Worm (Caenorhabditis elegans): ENCODE data around the gene ZK512.4.

Gene ZK512.4

ce11 chrIII:9144744-9145390 is at the start of gene ZK512.4, which contains the start of gene ZK512.2:
ZK512.4 (plus strand) TSS chrIII:9145340.
ZK512.2 (minus strand) TSS chrIII:9144794.
- TF ChIP-seq fkh-10 (GFP tag; optimal IDR thresholded peaks at IDR 0.05) = no peak
- peak; percentile 60 for TF ChIP-seq mes-2 (tag; optimal IDR thresholded peaks at IDR 0.05; ENCODE audit: poor library complexity, severe bottlenecking)
- TF ChIP-seq hlh-30 (tag; optimal IDR thresholded peaks at IDR 0.05; ENCODE audit: insufficient read depth) = peak; percentile 10
- TF ChIP-seq dpl-1 (GFP tag; optimal IDR thresholded peaks at IDR 0.05) = peak; percentile 41
- peak in 1 of 2 experiments; percentile 57 for TF ChIP-seq lsy-2 (tag; optimal IDR thresholded peaks at IDR 0.05)

- TF ChIP-seq F37D6.2 (tag; optimal IDR thresholded peaks at IDR 0.05) = no peak
- TF ChIP-seq unc-130 (GFP tag; optimal IDR thresholded peaks at IDR 0.05) = no peak
- TF ChIP-seq ceh-28 (tag; optimal IDR thresholded peaks at IDR 0.05) = no peak
- no peak for TF ChIP-seq arid-1 (GFP tag; conservative IDR thresholded peaks at IDR 0.05)
- TF ChIP-seq dmd-8 (GFP tag; IDR thresholded peaks at IDR 0.05) = no peak
- no peak for TF ChIP-seq snpc-4 (tag; optimal IDR thresholded peaks at IDR 0.05)
- TF ChIP-seq egl-43 (GFP tag; IDR thresholded peaks at IDR 0.05) = no peak
- TF ChIP-seq nhr-10 (tag; optimal IDR thresholded peaks at IDR 0.05) = no peak
- TF ChIP-seq lin-39 (tag; optimal IDR thresholded peaks at IDR 0.05) = no peak
- no peak for TF ChIP-seq lin-13 (GFP tag; optimal IDR thresholded peaks at IDR 0.05)
- no peak for TF ChIP-seq set-16 (GFP tag; IDR thresholded peaks at IDR 0.05)
- TF ChIP-seq lim-7 (GFP tag; IDR thresholded peaks at IDR 0.05) = no peak
- TF ChIP-seq nhr-102 (tag; optimal IDR thresholded peaks at IDR 0.05) = no peak
- TF ChIP-seq ceh-62 (tag; optimal IDR thresholded peaks at IDR 0.05) = no peak
- no peak for TF ChIP-seq lin-15B (tag; optimal IDR thresholded peaks at IDR 0.05)
- no peak for TF ChIP-seq attf-4 (tag; optimal IDR thresholded peaks at IDR 0.05)
- no peak for TF ChIP-seq skn-1 (tag; optimal IDR thresholded peaks at IDR 0.05)
- no peak for TF ChIP-seq dmd-9 (GFP tag; IDR thresholded peaks at IDR 0.05)
Observed at ce11 chrIII:9101212-9101611, 43.9 kb upstream of the ZK512.4 start, which contains the start of gene ZK507.1. ZK507.1 (minus strand) TSS chrIII:9101312.

ce11 chrIII:9103643-9104042 is 41.5 kb upstream of the ZK512.4 start, which contains the start of gene dos-1:
dos-1 (plus strand) TSS chrIII:9103943.
- TF ChIP-seq hlh-30 (tag; optimal IDR thresholded peaks at IDR 0.05; ENCODE audit: insufficient read depth) = no peak
- TF ChIP-seq ceh-82 (tag; optimal IDR thresholded peaks at IDR 0.05) = no peak
- TF ChIP-seq ceh-44 (GFP tag; IDR thresholded peaks at IDR 0.05) = no peak
- TF ChIP-seq snpc-4 (tag; optimal IDR thresholded peaks at IDR 0.05) = no peak
- no peak for TF ChIP-seq dve-1 (tag; optimal IDR thresholded peaks at IDR 0.05; ENCODE audit: insufficient read depth)
- no peak for TF ChIP-seq hlh-11 (tag; optimal IDR thresholded peaks at IDR 0.05)
- TF ChIP-seq lim-7 (GFP tag; IDR thresholded peaks at IDR 0.05) = no peak
- TF ChIP-seq ceh-28 (tag; optimal IDR thresholded peaks at IDR 0.05) = no peak
- no peak for TF ChIP-seq nhr-11 (tag; optimal IDR thresholded peaks at IDR 0.05)

- TF ChIP-seq madf-9 (GFP tag; conservative IDR thresholded peaks at IDR 0.05) (peak; percentile 65), tra-1 (GFP tag; IDR thresholded peaks at IDR 0.05) (peak; percentile 73), dpl-1 (GFP tag; optimal IDR thresholded peaks at IDR 0.05) (peak; percentile 1), ztf-11 (tag; optimal IDR thresholded peaks at IDR 0.05) (no peak), nhr-76 (tag; optimal IDR thresholded peaks at IDR 0.05) (no peak), nhr-25 (tag; optimal IDR thresholded peaks at IDR 0.05; ENCODE audit: borderline replicate concordance, insufficient read depth) (no peak), zip-2 (tag; optimal IDR thresholded peaks at IDR 0.05) (peak; percentile 35), F37D6.2 (tag; optimal IDR thresholded peaks at IDR 0.05) (no peak), dmd-6 (GFP tag; IDR thresholded peaks at IDR 0.05) (peak; percentile 59), zfp-2 (tag; optimal IDR thresholded peaks at IDR 0.05) (no peak), fos-1 (tag; optimal IDR thresholded peaks at IDR 0.05) (no peak), vab-7 (GFP tag; IDR thresholded peaks at IDR 0.05) (peak; percentile 90), mdl-1 (tag; optimal IDR thresholded peaks at IDR 0.05) (peak in 1 of 2 experiments; percentile 15), ceh-32 (tag; optimal IDR thresholded peaks at IDR 0.05; ENCODE audit: poor library complexity) (no peak), php-3 (GFP tag; IDR thresholded peaks at IDR 0.05) (no peak), spr-3 (GFP tag; optimal IDR thresholded peaks at IDR 0.05) (no peak), Y5F2A.4 (GFP tag; optimal IDR thresholded peaks at IDR 0.05) (peak; percentile 26), lin-13 (GFP tag; optimal IDR thresholded peaks at IDR 0.05) (peak; percentile 30), madf-5 (GFP tag; IDR thresholded peaks at IDR 0.05) (peak in 1 of 2 experiments; percentile 88; a peak in 2 of 4 replicates), nhr-41 (GFP tag; IDR thresholded peaks at IDR 0.05) (0 out of 2 replicates have a peak, but pooled peaks have one; percentile 44)
Observed at ce11 chrIII:9104060-9104459, 41.1 kb upstream of the ZK512.4 start.

Data from whole organism, L4 larva.